Worm (Caenorhabditis elegans) whole organism, L2 larva: ENCODE data around the gene T12A2.3.

Experiments
- Y55F3AM.14 ChIP-seq: fragments of 200-800 bp; sonication (Bioruptor generic); optimal IDR thresholded peaks from 2 replicates; lab custom pipeline; 2018; ENCODE audit warnings: mild to moderate bottlenecking, missing genetic modification characterization, missing compliant biosample characterization
- ama-1 ChIP-seq: fragments of 150-350 bp; optimal IDR thresholded peaks from 2 replicates; lab custom pipeline; 2018; ENCODE audit warnings: inconsistent platforms
- ceh-16 ChIP-seq: fragments of 150-350 bp; optimal IDR thresholded peaks from 2 replicates; lab custom pipeline; 2014; ENCODE audit warnings: missing biosample characterization, missing genetic modification characterization
- elt-1 ChIP-seq: fragments of 150-350 bp; optimal IDR thresholded peaks from 2 replicates; lab custom pipeline; 2014; ENCODE audit warnings: missing biosample characterization, missing genetic modification characterization
- elt-3 ChIP-seq: sonication (generic microtip); optimal IDR thresholded peaks from 2 replicates; lab custom pipeline; 2017; ENCODE audit warnings: missing biosample characterization, missing genetic modification characterization
- lin-39 ChIP-seq: fragments of 150-350 bp; optimal IDR thresholded peaks from 2 replicates; lab custom pipeline; 2014; ENCODE audit warnings: missing biosample characterization, missing genetic modification reagents, missing genetic modification characterization
- nhr-12 ChIP-seq: fragments of 150-350 bp; optimal IDR thresholded peaks from 2 replicates; lab custom pipeline; 2014; ENCODE audit warnings: missing biosample characterization, missing genetic modification characterization
- nhr-25 ChIP-seq: fragments of 150-350 bp; sonication (generic microtip); optimal IDR thresholded peaks from 3 replicates; lab custom pipeline; 2014; ENCODE audit warnings: missing biosample characterization, missing genetic modification characterization
- peb-1 ChIP-seq: fragments of 150-350 bp; optimal IDR thresholded peaks from 2 replicates; lab custom pipeline; 2014; ENCODE audit warnings: missing biosample characterization, missing genetic modification characterization
- unc-62 ChIP-seq: fragments of 150-350 bp; optimal IDR thresholded peaks from 2 replicates; lab custom pipeline; 2014; ENCODE audit warnings: missing biosample characterization, missing genetic modification reagents, missing genetic modification characterization
- zag-1 ChIP-seq: fragments of 150-350 bp; optimal IDR thresholded peaks from 2 replicates; lab custom pipeline; 2014; ENCODE audit warnings: missing biosample characterization, missing genetic modification characterization
- ztf-11 ChIP-seq: sonication (generic microtip); optimal IDR thresholded peaks from 2 replicates; lab custom pipeline; 2017; ENCODE audit warnings: missing biosample characterization, missing genetic modification characterization

DNA sequence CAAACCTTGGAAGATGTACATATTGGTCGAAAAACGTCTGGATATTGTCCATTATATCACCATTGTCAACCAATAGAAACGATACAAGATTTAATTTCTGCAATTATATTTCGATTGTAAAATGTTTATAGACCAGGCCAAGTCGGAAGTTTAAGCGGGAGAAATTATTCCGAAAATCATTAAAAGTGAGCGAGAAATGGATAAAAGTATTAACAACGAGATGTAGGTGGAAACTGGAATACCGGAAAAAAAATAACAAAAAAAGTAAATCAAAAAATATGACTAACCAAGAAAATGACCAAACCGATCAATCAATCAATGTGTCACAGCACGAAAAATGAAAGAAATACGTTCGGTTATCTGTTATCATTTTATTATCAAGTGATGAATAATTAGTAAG lies 46.6 kb downstream of the T12A2.3 start, which contains the start of gene F47D12.6:
- TF ChIP-seq lin-39 (tag; lab: Kevin White, UChicago) (no peak), nhr-25 (tag; lab: Kevin White, UChicago) (no peak), ama-1 (lab: Kevin White, UChicago) (no peak), nhr-12 (no peak), Y55F3AM.14 (GFP tag; lab: Kevin White, UChicago) (no peak), zag-1 (tag; lab: Kevin White, UChicago) (no peak), elt-3 (tag; lab: Kevin White, UChicago) (no peak), unc-62 (GFP tag; lab: Kevin White, UChicago) (no peak), peb-1 (tag; lab: Kevin White, UChicago) (no peak), ztf-11 (tag; lab: Kevin White, UChicago) (no peak), ceh-16 (tag; lab: Kevin White, UChicago) (no peak), elt-1 (no peak)
